Worm (Caenorhabditis elegans): ENCODE measurements around the gene dop-2.
A peak's percentile ranks its signal among the peaks of the same experiment; 100 is the strongest.

The dop-2 gene

DNA sequence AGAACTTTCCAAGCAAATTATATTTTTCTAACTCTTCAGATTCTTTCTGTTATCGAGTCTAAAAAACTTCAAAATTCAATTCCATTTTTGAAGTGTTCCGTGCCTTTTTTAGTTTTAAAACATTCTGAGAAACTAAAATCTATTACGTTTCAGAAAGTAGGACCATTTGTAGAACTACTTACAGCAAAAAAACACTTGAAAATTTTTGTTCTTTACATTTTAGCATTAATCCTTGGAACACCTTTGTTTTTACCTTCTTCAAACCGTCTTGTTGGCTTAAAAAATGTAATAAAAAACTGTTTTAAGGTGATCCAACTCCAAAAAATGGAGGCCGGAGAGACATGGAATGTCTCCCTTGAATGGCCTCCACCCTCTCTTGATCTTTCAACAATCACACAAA, at the start of gene dop-2:
dop-2 (plus strand) TSS at position 301 of the 400 bp plus-strand sequence.
- no peak for TF ChIP-seq nhr-129 (tag; optimal IDR thresholded peaks at IDR 0.05)

DNA sequence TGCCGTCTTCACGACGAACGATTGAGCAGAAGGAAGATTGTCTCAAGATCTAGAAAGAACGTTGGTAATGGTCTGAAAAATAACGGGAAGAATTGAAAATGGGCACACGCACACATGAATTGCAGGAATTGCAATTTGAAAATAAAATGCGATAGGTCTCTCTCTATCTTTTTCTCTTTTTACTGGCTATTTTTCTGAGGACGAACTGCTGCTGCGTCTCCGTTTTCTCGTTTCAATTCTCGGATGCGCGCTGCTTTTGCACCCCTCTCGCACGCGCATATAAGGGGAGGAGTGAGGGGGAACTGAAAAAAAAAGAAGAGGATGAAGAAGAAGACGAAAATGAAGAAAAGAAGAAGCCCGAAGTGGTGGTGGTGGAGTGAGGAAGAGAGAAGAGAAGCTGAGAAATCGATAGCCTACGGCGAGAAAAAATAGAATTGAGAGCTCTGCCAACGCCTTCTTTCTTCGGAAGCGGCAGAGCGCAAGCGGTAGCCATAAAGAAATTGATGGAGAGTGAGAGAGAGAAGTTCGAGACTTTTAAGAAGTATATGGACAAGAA, 46.7 kb upstream of the dop-2 start, which contains the start of gene rgef-1:
rgef-1 (minus strand) TSS at position 51 of the 556 bp plus-strand sequence.
- TF ChIP-seq ceh-16 (tag; optimal IDR thresholded peaks at IDR 0.05) (no peak), lin-39 (tag; optimal IDR thresholded peaks at IDR 0.05) (no peak), snpc-4 (tag; optimal IDR thresholded peaks at IDR 0.05) (no peak), nhr-21 (tag; optimal IDR thresholded peaks at IDR 0.05) (no peak), blmp-1 (tag; optimal IDR thresholded peaks at IDR 0.05; ENCODE audit: insufficient read depth) (no peak), ceh-82 (tag; optimal IDR thresholded peaks at IDR 0.05) (no peak), zag-1 (tag; optimal IDR thresholded peaks at IDR 0.05) (peak; percentile 85), elt-3 (tag; optimal IDR thresholded peaks at IDR 0.05) (no peak), nhr-12 (tag; optimal IDR thresholded peaks at IDR 0.05) (no peak), elt-1 (tag; optimal IDR thresholded peaks at IDR 0.05) (no peak), skn-1 (tag; optimal IDR thresholded peaks at IDR 0.05) (no peak), peb-1 (tag; optimal IDR thresholded peaks at IDR 0.05) (no peak), nhr-129 (tag; optimal IDR thresholded peaks at IDR 0.05) (peak; percentile 56), lin-13 (GFP tag; optimal IDR thresholded peaks at IDR 0.05) (peak; percentile 50), nhr-6 (tag; optimal IDR thresholded peaks at IDR 0.05) (no peak), alr-1 (tag; optimal IDR thresholded peaks at IDR 0.05) (no peak), unc-39 (tag; optimal IDR thresholded peaks at IDR 0.05) (no peak), ztf-4 (tag; optimal IDR thresholded peaks at IDR 0.05) (no peak), R02D3.7 (tag; optimal IDR thresholded peaks at IDR 0.05) (no peak), fos-1 (tag; optimal IDR thresholded peaks at IDR 0.05) (peak; percentile 17), gmeb-1 (tag; optimal IDR thresholded peaks at IDR 0.05) (no peak), sma-9 (GFP tag; optimal IDR thresholded peaks at IDR 0.05) (peak; percentile 28), sma-9 (tag; optimal IDR thresholded peaks at IDR 0.05) (no peak), nhr-77 (tag; optimal IDR thresholded peaks at IDR 0.05) (no peak), Y55F3AM.14 (GFP tag; optimal IDR thresholded peaks at IDR 0.05) (peak; percentile 53), mdl-1 (tag; optimal IDR thresholded peaks at IDR 0.05) (peak; percentile 47 to 78), nhr-25 (tag; optimal IDR thresholded peaks at IDR 0.05) (no peak), egl-27 (tag; optimal IDR thresholded peaks at IDR 0.05) (no peak), F13H6.1 (tag; optimal IDR thresholded peaks at IDR 0.05) (peak; percentile 81), sem-4 (tag; optimal IDR thresholded peaks at IDR 0.05) (peak; percentile 32), nhr-23 (tag; optimal IDR thresholded peaks at IDR 0.05) (no peak), lsy-2 (tag; optimal IDR thresholded peaks at IDR 0.05) (peak; percentile 33 to 66), aly-2 (tag; optimal IDR thresholded peaks at IDR 0.05) (no peak), unc-55 (GFP tag; optimal IDR thresholded peaks at IDR 0.05) (peak; percentile 94), ZK546.5 (tag; optimal IDR thresholded peaks at IDR 0.05) (no peak), ztf-1 (GFP tag; conservative IDR thresholded peaks at IDR 0.05) (no peak), lin-11 (tag; optimal IDR thresholded peaks at IDR 0.05) (peak; percentile 59), ztf-11 (tag; optimal IDR thresholded peaks at IDR 0.05) (no peak), ama-1 (optimal IDR thresholded peaks at IDR 0.05) (no peak), nhr-11 (tag; optimal IDR thresholded peaks at IDR 0.05) (no peak), unc-62 (GFP tag; optimal IDR thresholded peaks at IDR 0.05) (no peak), sma-3 (GFP tag; optimal IDR thresholded peaks at IDR 0.05) (no peak), mbf-1 (tag; optimal IDR thresholded peaks at IDR 0.05) (no peak), nhr-237 (tag; optimal IDR thresholded peaks at IDR 0.05) (no peak), crh-2 (tag; optimal IDR thresholded peaks at IDR 0.05) (peak; percentile 76), mab-5 (tag; optimal IDR thresholded peaks at IDR 0.05) (peak; percentile 59), nhr-10 (tag; optimal IDR thresholded peaks at IDR 0.05) (no peak), dmd-4 (tag; optimal IDR thresholded peaks at IDR 0.05) (no peak), C34F6.9 (tag; optimal IDR thresholded peaks at IDR 0.05) (peak; percentile 91)

Measured in whole organism, L2 larva.